Fruit fly (Drosophila melanogaster) whole organism, prepupa: Measurements from ENCODE around the gene CG14864.
A peak's percentile ranks its signal among the peaks of the same experiment; 100 is the strongest.

Source experiments
- Blimp-1 ChIP-seq: fragments of 200-800 bp; sonication (Bioruptor generic); optimal IDR thresholded peaks from 3 replicates; lab custom pipeline; 2017; ENCODE audit warnings: missing biosample characterization, missing genetic modification characterization, mild to moderate bottlenecking, moderate library complexity, missing genetic modification reagents
- CG15336 ChIP-seq: fragments of 200-800 bp; sonication (Bioruptor generic); IDR thresholded peaks from 2 replicates; pipeline ENCODE4 v1.3.6; 2022; ENCODE audit warnings: missing biosample characterization, missing genetic modification characterization
- CG1621 ChIP-seq: fragments of 200-800 bp; sonication (Bioruptor generic); optimal IDR thresholded peaks from 3 replicates; lab custom pipeline; 2018; ENCODE audit warnings: missing biosample characterization, mild to moderate bottlenecking, missing genetic modification characterization
- CG16779 ChIP-seq: fragments of 200-800 bp; sonication (Bioruptor generic); optimal IDR thresholded peaks from 3 replicates; lab custom pipeline; 2017; ENCODE audit warnings: missing biosample characterization, mild to moderate bottlenecking, missing genetic modification characterization
- CG3032 ChIP-seq: fragments of 200-800 bp; optimal IDR thresholded peaks from 2 replicates; lab custom pipeline; 2019; ENCODE audit warnings: missing biosample characterization, mild to moderate bottlenecking, missing genetic modification characterization, moderate library complexity
- CG32006 ChIP-seq: fragments of 200-800 bp; sonication (Bioruptor generic); optimal IDR thresholded peaks from 3 replicates; lab custom pipeline; 2017; ENCODE audit warnings: missing biosample characterization, mild to moderate bottlenecking, missing genetic modification characterization
- CG4318 ChIP-seq: fragments of 200-800 bp; sonication (Bioruptor generic); optimal IDR thresholded peaks from 3 replicates; lab custom pipeline; 2017; ENCODE audit warnings: missing biosample characterization, mild to moderate bottlenecking, missing genetic modification characterization
- CG6163 ChIP-seq: fragments of 200-800 bp; sonication (Bioruptor generic); IDR thresholded peaks from 3 replicates; pipeline ENCODE4 v1.3.6; 2022; ENCODE audit warnings: missing biosample characterization, missing genetic modification characterization
- CG6276 ChIP-seq: fragments of 200-800 bp; sonication (Bioruptor generic); optimal IDR thresholded peaks from 2 replicates; lab custom pipeline; 2017; ENCODE audit warnings: missing biosample characterization, mild to moderate bottlenecking, missing genetic modification characterization
- CG6808 ChIP-seq: fragments of 200-800 bp; sonication (Bioruptor generic); optimal IDR thresholded peaks from 3 replicates; lab custom pipeline; 2017; ENCODE audit warnings: missing biosample characterization, missing genetic modification characterization, mild to moderate bottlenecking, moderate library complexity, missing genetic modification reagents
- CG6854 ChIP-seq: fragments of 200-800 bp; sonication (Bioruptor generic); optimal IDR thresholded peaks from 2 replicates; lab custom pipeline; 2017; ENCODE audit warnings: missing biosample characterization, mild to moderate bottlenecking, missing genetic modification characterization
- CG7368 ChIP-seq: fragments of 200-800 bp; sonication (Bioruptor generic); optimal IDR thresholded peaks from 3 replicates; lab custom pipeline; 2016; ENCODE audit warnings: missing biosample characterization, missing genetic modification characterization
- CG8119 ChIP-seq: fragments of 200-800 bp; sonication (Bioruptor generic); IDR thresholded peaks from 3 replicates; pipeline ENCODE4 v1.3.6; 2022; ENCODE audit warnings: missing biosample characterization, missing genetic modification characterization
- CG9139 ChIP-seq: fragments of 200-800 bp; sonication (Bioruptor generic); optimal IDR thresholded peaks from 3 replicates; lab custom pipeline; 2017; ENCODE audit warnings: missing biosample characterization, mild to moderate bottlenecking, missing genetic modification characterization
- Eip75B ChIP-seq: fragments of 200-800 bp; sonication (Bioruptor generic); optimal IDR thresholded peaks from 3 replicates; lab custom pipeline; 2016; ENCODE audit warnings: missing biosample characterization, missing genetic modification characterization
- Eip78C ChIP-seq: fragments of 200-800 bp; sonication (Bioruptor generic); peaks from one replicate; lab custom pipeline; 2016; ENCODE audit warnings: missing biosample characterization, missing genetic modification characterization
- Eip93F ChIP-seq: fragments of 200-800 bp; sonication (Bioruptor generic); optimal IDR thresholded peaks from 2 replicates; lab custom pipeline; 2016; ENCODE audit warnings: missing biosample characterization, mild to moderate bottlenecking, missing genetic modification characterization
- Ets21C ChIP-seq: fragments of 200-800 bp; sonication (Bioruptor generic); optimal IDR thresholded peaks from 3 replicates; lab custom pipeline; 2016; ENCODE audit warnings: missing biosample characterization, missing genetic modification characterization
- Ets96B ChIP-seq: fragments of 200-800 bp; optimal IDR thresholded peaks from 2 replicates; lab custom pipeline; 2019; ENCODE audit warnings: missing biosample characterization, mild to moderate bottlenecking, missing genetic modification characterization, moderate library complexity
- Hr4 ChIP-seq: fragments of 200-800 bp; sonication (Bioruptor generic); optimal IDR thresholded peaks from 3 replicates; lab custom pipeline; 2016; ENCODE audit warnings: missing biosample characterization, missing genetic modification characterization
- Lpt ChIP-seq: fragments of 200-800 bp; sonication (Bioruptor generic); optimal IDR thresholded peaks from 3 replicates; lab custom pipeline; 2016; ENCODE audit warnings: missing biosample characterization, missing genetic modification characterization
- Met ChIP-seq: fragments of 200-800 bp; sonication (Bioruptor generic); optimal IDR thresholded peaks from 3 replicates; lab custom pipeline; 2016; ENCODE audit warnings: missing biosample characterization, missing genetic modification characterization
- OdsH ChIP-seq: fragments of 200-800 bp; sonication (Bioruptor generic); optimal IDR thresholded peaks from 3 replicates; lab custom pipeline; 2016; ENCODE audit warnings: missing biosample characterization, missing genetic modification characterization
- Smox ChIP-seq: fragments of 200-800 bp; sonication (Bioruptor generic); optimal IDR thresholded peaks from 3 replicates; lab custom pipeline; 2016; ENCODE audit warnings: missing biosample characterization, missing genetic modification characterization
- Sox102F ChIP-seq: fragments of 200-800 bp; sonication (Bioruptor generic); optimal IDR thresholded peaks from 2 replicates; lab custom pipeline; 2016; ENCODE audit warnings: missing biosample characterization, mild to moderate bottlenecking, missing genetic modification characterization
- Sox14 ChIP-seq: fragments of 200-800 bp; sonication (Bioruptor generic); optimal IDR thresholded peaks from 3 replicates; lab custom pipeline; 2016; ENCODE audit warnings: missing biosample characterization, missing genetic modification characterization
- achi ChIP-seq: fragments of 200-800 bp; sonication (Bioruptor generic); optimal IDR thresholded peaks from 3 replicates; lab custom pipeline; 2016; ENCODE audit warnings: missing biosample characterization, missing genetic modification characterization
- acj6 ChIP-seq: fragments of 200-800 bp; sonication (Bioruptor generic); optimal IDR thresholded peaks from 3 replicates; lab custom pipeline; 2016; ENCODE audit warnings: missing biosample characterization, missing genetic modification characterization
- cyc ChIP-seq: fragments of 200-800 bp; sonication (Bioruptor generic); optimal IDR thresholded peaks from 3 replicates; lab custom pipeline; 2016; ENCODE audit warnings: missing biosample characterization, missing genetic modification characterization
- dac ChIP-seq: fragments of 200-800 bp; sonication (Bioruptor generic); optimal IDR thresholded peaks from 2 replicates; lab custom pipeline; 2017; ENCODE audit warnings: missing biosample characterization, mild to moderate bottlenecking, missing genetic modification characterization
- dsx ChIP-seq: fragments of 200-800 bp; optimal IDR thresholded peaks from 3 replicates; lab custom pipeline; 2019; ENCODE audit warnings: missing biosample characterization, mild to moderate bottlenecking, missing genetic modification characterization, moderate library complexity; ENCODE audit not compliant: poor library complexity, severe bottlenecking
- esn ChIP-seq: fragments of 200-800 bp; sonication (Bioruptor generic); optimal IDR thresholded peaks from 2 replicates; lab custom pipeline; 2016; ENCODE audit warnings: missing biosample characterization, mild to moderate bottlenecking, missing genetic modification characterization, moderate library complexity
- fd59A ChIP-seq: fragments of 200-800 bp; sonication (Bioruptor generic); optimal IDR thresholded peaks from 2 replicates; lab custom pipeline; 2017; ENCODE audit warnings: missing biosample characterization, mild to moderate bottlenecking, missing genetic modification characterization, missing genetic modification reagents
- fkh ChIP-seq: fragments of 200-800 bp; sonication (Bioruptor generic); optimal IDR thresholded peaks from 3 replicates; lab custom pipeline; 2017; ENCODE audit warnings: missing biosample characterization, mild to moderate bottlenecking, missing genetic modification characterization, moderate library complexity
- net ChIP-seq: fragments of 200-800 bp; sonication (Bioruptor generic); optimal IDR thresholded peaks from 3 replicates; lab custom pipeline; 2016; ENCODE audit warnings: missing biosample characterization, missing genetic modification characterization
- pdm3 ChIP-seq: fragments of 200-800 bp; sonication (Bioruptor generic); optimal IDR thresholded peaks from 3 replicates; lab custom pipeline; 2016; ENCODE audit warnings: missing biosample characterization, missing genetic modification characterization
- salr ChIP-seq, 2 experiments: fragments of 200-800 bp; sonication (Bioruptor generic); optimal IDR thresholded peaks; 3 replicates each; lab custom pipeline; 2016 to 2018; ENCODE audit warnings: missing biosample characterization in 2 of 2, missing genetic modification characterization in 2 of 2, mild to moderate bottlenecking in 1 of 2
- spab ChIP-seq: fragments of 200-800 bp; sonication (Bioruptor generic); optimal IDR thresholded peaks from 2 replicates; lab custom pipeline; 2017; ENCODE audit warnings: missing biosample characterization, mild to moderate bottlenecking, missing genetic modification characterization, missing genetic modification reagents
- ss ChIP-seq, 2 experiments: fragments of 200-800 bp; sonication (Bioruptor generic); optimal IDR thresholded peaks; 2 replicates in 1 of 2; 3 replicates in 1 of 2; lab custom pipeline; 2017 to 2018; ENCODE audit warnings: mild to moderate bottlenecking in 2 of 2, missing biosample characterization in 2 of 2, missing genetic modification characterization in 2 of 2, moderate library complexity in 1 of 2
- svp ChIP-seq: fragments of 200-800 bp; sonication (Bioruptor generic); peaks from one replicate; lab custom pipeline; 2016; ENCODE audit warnings: missing biosample characterization, missing genetic modification characterization
- topi ChIP-seq: fragments of 200-800 bp; sonication (Bioruptor generic); optimal IDR thresholded peaks from 3 replicates; lab custom pipeline; 2016; ENCODE audit warnings: missing biosample characterization, missing genetic modification characterization
- vri ChIP-seq: fragments of 200-800 bp; sonication (Bioruptor generic); optimal IDR thresholded peaks from 3 replicates; lab custom pipeline; 2016; ENCODE audit warnings: missing biosample characterization, mild to moderate bottlenecking, missing genetic modification characterization

Gene CG14864

DNA sequence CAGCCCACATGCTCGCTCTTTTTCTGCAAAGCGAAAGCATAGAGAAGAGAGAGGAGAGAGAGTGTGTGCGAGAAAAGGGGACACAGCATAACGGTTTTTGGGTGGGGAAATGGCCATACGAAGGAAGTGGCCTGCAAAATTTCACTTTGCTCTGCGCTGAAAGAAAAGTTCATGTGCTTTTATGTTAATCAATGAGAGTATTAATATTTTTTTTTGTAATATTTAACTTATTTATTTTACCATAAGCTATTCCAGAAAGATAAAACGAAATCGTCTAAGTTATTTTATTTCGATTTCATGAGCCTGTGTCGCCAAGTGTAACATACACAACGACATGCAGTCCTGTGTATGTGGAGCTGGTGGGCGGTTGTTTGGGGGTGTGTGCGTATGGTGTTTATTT lies 17.9 kb downstream of the CG14864 start (continued):
- TF ChIP-seq CG32006 = peak; percentile 73
- peak; percentile 30 for TF ChIP-seq cyc (GFP tag; lab: Kevin White, UChicago)
- peak; percentile 69 for TF ChIP-seq CG8119
- no peak for TF ChIP-seq CG6276 (GFP tag; lab: Kevin White, UChicago)
- TF ChIP-seq fd59A = peak; percentile 40
- TF ChIP-seq CG16779 = no peak
- TF ChIP-seq achi (GFP tag; lab: Kevin White, UChicago) = peak; percentile 72
- peak; percentile 56 for TF ChIP-seq Hr4
- TF ChIP-seq CG4318 (GFP tag; lab: Kevin White, UChicago) = peak; percentile 36
- TF ChIP-seq CG3032 (tag; lab: Kevin White, UChicago) = no peak
- no peak for TF ChIP-seq Blimp-1 (GFP tag; lab: Kevin White, UChicago)
- no peak for TF ChIP-seq OdsH (GFP tag; lab: Kevin White, UChicago)
- peak; percentile 49 for TF ChIP-seq acj6 (GFP tag; lab: Kevin White, UChicago)
- no peak for TF ChIP-seq dac

DNA sequence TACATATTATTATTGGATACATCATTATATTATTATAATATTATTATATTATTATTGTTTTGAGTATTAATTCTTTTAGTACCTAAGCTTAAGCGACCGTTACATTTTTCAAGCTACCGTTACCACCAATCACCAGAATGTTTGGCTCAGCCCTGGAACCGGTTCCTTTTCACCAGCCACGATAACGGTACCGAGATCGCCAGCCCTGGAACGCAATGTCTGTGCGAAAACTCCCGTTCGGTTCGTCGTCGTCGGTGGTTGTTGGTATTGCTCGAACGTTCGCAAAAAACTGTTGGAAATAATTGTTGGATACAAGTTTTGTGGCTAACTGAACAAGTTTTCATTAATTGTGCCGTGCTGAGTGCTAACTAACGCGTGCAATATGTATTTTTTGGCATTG lies 18.6 kb downstream of the CG14864 start, which contains the start of gene CG42404:
CG42404 (plus strand) TSS at position 360 of the 400 bp plus-strand sequence.
- TF ChIP-seq salr (GFP tag; optimal IDR thresholded peaks at IDR 0.05; lab: Kevin White, UChicago) (no peak), dac (no peak), Hr4 (no peak), CG6163 (no peak), CG9139 (no peak), topi (no peak), svp (GFP tag; lab: Kevin White, UChicago) (peak; percentile 2), Eip78C (GFP tag; lab: Kevin White, UChicago) (no peak)

DNA sequence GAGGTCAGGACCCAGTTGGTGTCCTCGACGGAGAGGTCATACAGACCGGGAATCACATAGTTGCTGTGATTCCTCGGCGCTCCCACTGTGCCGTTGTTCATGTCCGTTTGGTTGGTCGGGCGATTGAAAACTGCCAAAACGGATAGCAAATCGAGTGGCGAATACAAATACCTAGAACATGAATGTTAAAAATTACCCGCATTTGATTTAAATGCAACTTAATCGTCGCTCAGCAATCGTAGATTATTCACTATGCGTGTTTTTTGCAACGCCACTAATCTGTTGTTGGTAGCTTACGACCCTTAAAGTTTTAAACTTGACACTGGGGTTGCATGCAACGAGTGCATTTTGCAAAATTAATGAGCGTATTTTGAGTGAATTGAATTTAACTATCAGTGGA lies 19.3 kb downstream of the CG14864 start, which contains the start of gene Amt:
Amt (minus strand) TSS at position 101 of the 400 bp plus-strand sequence.
- TF ChIP-seq Smox (GFP tag; lab: Kevin White, UChicago) (no peak), salr (GFP tag; optimal IDR thresholded peaks at IDR 0.05; lab: Kevin White, UChicago) (no peak), CG7368 (GFP tag; lab: Kevin White, UChicago) (no peak)

DNA sequence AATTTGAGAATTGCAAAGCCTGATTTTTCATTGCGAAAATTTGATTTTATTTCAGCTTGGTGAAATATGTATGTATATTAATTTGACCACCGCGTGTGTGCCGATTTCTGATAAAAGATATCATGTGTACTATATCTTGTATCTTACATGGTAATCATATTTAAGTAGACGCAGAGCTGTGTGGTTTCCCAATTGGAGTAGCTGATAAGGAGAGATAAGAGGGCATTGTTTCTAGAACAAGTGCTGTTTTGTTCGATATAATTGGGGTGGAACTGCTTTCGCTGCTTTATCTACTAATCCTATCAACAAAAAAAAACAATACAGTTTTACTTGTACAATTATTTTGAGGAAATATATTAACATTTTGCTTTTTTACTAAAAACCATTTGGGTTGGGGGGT lies 21.7 kb downstream of the CG14864 start:
- TF ChIP-seq pdm3 (GFP tag; lab: Kevin White, UChicago) (no peak), spab (GFP tag; lab: Kevin White, UChicago) (no peak), esn (GFP tag; lab: Kevin White, UChicago) (peak; percentile 2), Sox102F (GFP tag; lab: Kevin White, UChicago) (peak; percentile 2), CG6854 (GFP tag; lab: Kevin White, UChicago) (no peak), Eip78C (GFP tag; lab: Kevin White, UChicago) (peak; percentile 45), Met (GFP tag; lab: Kevin White, UChicago) (peak; percentile 13)

DNA sequence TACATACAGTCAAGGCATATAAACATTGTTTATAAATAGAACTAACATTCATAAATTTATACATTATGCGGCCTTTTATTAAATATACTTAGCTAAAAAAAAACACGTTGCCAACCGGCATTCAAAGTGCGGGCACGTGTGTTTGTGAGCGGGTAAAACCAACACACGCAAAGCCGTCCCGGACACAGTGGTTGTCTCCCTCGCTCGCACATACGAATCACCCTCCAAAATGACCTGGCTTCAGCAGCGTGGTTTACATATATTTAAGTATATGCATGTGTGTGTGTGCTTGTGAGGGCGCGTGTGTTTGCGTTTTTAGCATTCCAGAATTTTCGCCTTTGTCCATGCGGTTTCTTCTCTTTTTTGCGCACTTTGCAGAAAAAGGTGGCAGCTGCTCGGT lies 24.9 kb downstream of the CG14864 start:
- TF ChIP-seq CG16779 (peak; percentile 4), Sox14 (GFP tag; lab: Kevin White, UChicago) (peak; percentile 84), CG15336 (GFP tag; lab: Robert Waterston, UW) (peak; percentile 21; the same call in 1 of the 2 replicates), dsx (GFP tag; lab: Kevin White, UChicago) (no peak), pdm3 (GFP tag; lab: Kevin White, UChicago) (peak; percentile 2), Smox (GFP tag; lab: Kevin White, UChicago) (peak; percentile 13), Ets21C (no peak), CG6808 (GFP tag; lab: Kevin White, UChicago) (no peak), ss (GFP tag; optimal IDR thresholded peaks at IDR 0.05; lab: Kevin White, UChicago) (peak; percentile 31 to 41), esn (GFP tag; lab: Kevin White, UChicago) (peak; percentile 38), CG1621 (tag; lab: Kevin White, UChicago) (peak; percentile 21), Ets96B (tag; lab: Kevin White, UChicago) (no peak), Eip75B (GFP tag; lab: Kevin White, UChicago) (peak; percentile 27), dac (no peak), CG6163 (peak; percentile 60), Eip93F (GFP tag; lab: Kevin White, UChicago) (peak; percentile 1), Sox102F (GFP tag; lab: Kevin White, UChicago) (peak; percentile 33), net (no peak), Lpt (GFP tag; lab: Kevin White, UChicago) (no peak), fkh (GFP tag; lab: Kevin White, UChicago) (peak; percentile 57), Eip78C (GFP tag; lab: Kevin White, UChicago) (peak; percentile 73), Met (GFP tag; lab: Kevin White, UChicago) (peak; percentile 41), vri (GFP tag; lab: Kevin White, UChicago) (peak; percentile 50), acj6 (GFP tag; lab: Kevin White, UChicago) (no peak), topi (peak; percentile 5), svp (GFP tag; lab: Kevin White, UChicago) (peak; percentile 91)
